Worm (Caenorhabditis elegans): ENCODE results near the gene Y62H9A.14.

ce11 chrX:11967034-11967433 is 46.0 kb downstream of the Y62H9A.14 start:
- no peak for TF ChIP-seq ama-1 (optimal IDR thresholded peaks at IDR 0.05)
- no peak for TF ChIP-seq ama-1 (GFP tag; optimal IDR thresholded peaks at IDR 0.05)
- no peak for TF ChIP-seq lag-1 (GFP tag; IDR thresholded peaks at IDR 0.05)
- TF ChIP-seq mxl-1 (tag; optimal IDR thresholded peaks at IDR 0.05), result no peak
- no peak for TF ChIP-seq dpl-1 (GFP tag; optimal IDR thresholded peaks at IDR 0.05)
- no peak for TF ChIP-seq attf-5 (GFP tag; optimal IDR thresholded peaks at IDR 0.05)
- no peak for TF ChIP-seq sea-2 (GFP tag; IDR thresholded peaks at IDR 0.05)
- TF ChIP-seq die-1 (tag; optimal IDR thresholded peaks at IDR 0.05), result no peak

Measured in whole organism, young adult.